Worm (Caenorhabditis elegans): ENCODE data around the gene ruvb-1.
A peak's percentile ranks its signal among the peaks of the same experiment; 100 is the strongest.

ce11 chrV:9964152-9964785 lies 16.3 kb downstream of the ruvb-1 start:
- TF ChIP-seq lsy-2 (tag; optimal IDR thresholded peaks at IDR 0.05) (no peak), madf-9 (GFP tag; conservative IDR thresholded peaks at IDR 0.05) (no peak), madf-5 (GFP tag; IDR thresholded peaks at IDR 0.05) (no peak), lin-39 (tag; optimal IDR thresholded peaks at IDR 0.05) (no peak), zag-1 (tag; optimal IDR thresholded peaks at IDR 0.05) (no peak), Y75B8A.6 (GFP tag; IDR thresholded peaks at IDR 0.05) (no peak), unc-62 (GFP tag; optimal IDR thresholded peaks at IDR 0.05 in 1 of 2) (peak in 1 of 2 experiments; percentile 96), unc-62 (tag; optimal IDR thresholded peaks at IDR 0.05) (no peak), pha-4 (GFP tag; IDR thresholded peaks at IDR 0.05) (no peak), pha-4 (tag; optimal IDR thresholded peaks at IDR 0.05) (no peak)

All from whole organism, L4 larva.